Worm (Caenorhabditis elegans): ENCODE data around the gene Y53F4A.2.

ce11 chrII:14851483-14851882 is 25.5 kb downstream of the Y53F4A.2 start, which contains the start of gene R05H10.1:
- TF ChIP-seq ceh-6 (GFP tag; optimal IDR thresholded peaks at IDR 0.05) (no peak), Y22D7AL.16 (tag; optimal IDR thresholded peaks at IDR 0.05) (no peak), fkh-10 (GFP tag; optimal IDR thresholded peaks at IDR 0.05) (no peak)

Measured in whole organism, late embryonic.